Fruit fly (Drosophila melanogaster): ENCODE data around the gene CG11878.
A peak's percentile ranks its signal among the peaks of the same experiment; 100 is the strongest.

CG11878 gene

dm6 chr3R:25283209-25283670, 9.6 kb downstream of the CG11878 start, which contains the start of gene CG31300 (continued):
- TF ChIP-seq D (optimal IDR thresholded peaks at IDR 0.05) (no peak), D (GFP tag; optimal IDR thresholded peaks at IDR 0.05) (no peak), fd96Cb (tag; optimal IDR thresholded peaks at IDR 0.05) (no peak), exex (tag; optimal IDR thresholded peaks at IDR 0.05) (peak; percentile 37), en (GFP tag; optimal IDR thresholded peaks at IDR 0.05) (no peak), mam (GFP tag; optimal IDR thresholded peaks at IDR 0.05) (no peak), run (tag; optimal IDR thresholded peaks at IDR 0.05) (peak; percentile 69), zen2 (GFP tag; IDR thresholded peaks at IDR 0.05; ENCODE audit: partially characterized antibody) (no peak), salm (tag; optimal IDR thresholded peaks at IDR 0.05) (no peak), CG15601 (tag; optimal IDR thresholded peaks at IDR 0.05) (no peak), CG15011 (GFP tag; optimal IDR thresholded peaks at IDR 0.05) (no peak), dati (GFP tag; IDR thresholded peaks at IDR 0.05) (no peak), CG10543 (GFP tag; optimal IDR thresholded peaks at IDR 0.05) (no peak), CG16779 (GFP tag; IDR thresholded peaks at IDR 0.05) (no peak), dysf (GFP tag; IDR thresholded peaks at IDR 0.05) (no peak), chinmo (GFP tag; IDR thresholded peaks at IDR 0.05; ENCODE audit: partially characterized antibody) (no peak), psq (GFP tag; optimal IDR thresholded peaks at IDR 0.05) (no peak), Hr78 (GFP tag; optimal IDR thresholded peaks at IDR 0.05) (peak in 1 of 2 experiments; percentile 57), sim (GFP tag; IDR thresholded peaks at IDR 0.05) (no peak)

- TF ChIP-seq exex (tag; optimal IDR thresholded peaks at IDR 0.05) (peak; percentile 22), gce (GFP tag; IDR thresholded peaks at IDR 0.05) (no peak), CG17802 (tag; optimal IDR thresholded peaks at IDR 0.05) (no peak), CG1647 (GFP tag; optimal IDR thresholded peaks at IDR 0.05) (no peak), Ada2b (GFP tag; IDR thresholded peaks at IDR 0.05) (no peak), Xbp1 (GFP tag; optimal IDR thresholded peaks at IDR 0.05) (no peak), CHES-1-like (GFP tag; optimal IDR thresholded peaks at IDR 0.05) (no peak), CG32532 (GFP tag; IDR thresholded peaks at IDR 0.05) (no peak)
Measured at dm6 chr3R:25285173-25285572, 11.5 kb downstream of the CG11878 start, which contains the start of gene CG31104. Gene CG31104 (plus strand): TSS chr3R:25285473.

- TF ChIP-seq YL-1 (GFP tag; optimal IDR thresholded peaks at IDR 0.05) (no peak), CG12744 (GFP tag; optimal IDR thresholded peaks at IDR 0.05) (no peak), Trl (optimal IDR thresholded peaks at IDR 0.05) (peak in 1 of 2 experiments; percentile 16), Trl (GFP tag; optimal IDR thresholded peaks at IDR 0.05) (no peak), Bteb2 (GFP tag; optimal IDR thresholded peaks at IDR 0.05) (no peak), fd3F (GFP tag; optimal IDR thresholded peaks at IDR 0.05) (no peak), CG12155 (GFP tag; optimal IDR thresholded peaks at IDR 0.05) (no peak), CG9437 (GFP tag; optimal IDR thresholded peaks at IDR 0.05) (no peak), CG18599 (GFP tag; optimal IDR thresholded peaks at IDR 0.05) (no peak), CG10979 (tag; optimal IDR thresholded peaks at IDR 0.05) (no peak), CG4854 (GFP tag; optimal IDR thresholded peaks at IDR 0.05) (no peak), CG5180 (GFP tag; optimal IDR thresholded peaks at IDR 0.05) (no peak), CG17612 (GFP tag; IDR thresholded peaks at IDR 0.05) (no peak), ems (GFP tag; optimal IDR thresholded peaks at IDR 0.05) (no peak), exex (tag; optimal IDR thresholded peaks at IDR 0.05) (peak; percentile 69), Fer3 (tag; optimal IDR thresholded peaks at IDR 0.05) (no peak), CG10274 (GFP tag; optimal IDR thresholded peaks at IDR 0.05) (no peak), disco-r (GFP tag; optimal IDR thresholded peaks at IDR 0.05) (no peak), peb (GFP tag; IDR thresholded peaks at IDR 0.05) (no peak), CG11695 (GFP tag; IDR thresholded peaks at IDR 0.05) (no peak), CG10366 (GFP tag; IDR thresholded peaks at IDR 0.05) (no peak), HLH4C (GFP tag; IDR thresholded peaks at IDR 0.05; ENCODE audit: partially characterized antibody) (no peak), z (GFP tag; IDR thresholded peaks at IDR 0.05) (0 out of 3 replicates have a peak, but pooled peaks have one; percentile 31), CG13123 (GFP tag; optimal IDR thresholded peaks at IDR 0.05) (no peak), Pdp1 (GFP tag; optimal IDR thresholded peaks at IDR 0.05) (no peak)
Measured at dm6 chr3R:25287128-25287527, 13.5 kb downstream of the CG11878 start, which contains the start of gene CG13658. Gene CG13658 (plus strand): TSS chr3R:25287474.
